Worm (Caenorhabditis elegans) whole organism, L2 larva: ENCODE results near the gene W06E11.1.

ENCODE experiments used
- aly-2 ChIP-seq: fragments of 150-350 bp; optimal IDR thresholded peaks from 2 replicates; lab custom pipeline; 2014; ENCODE audit warnings: missing biosample characterization, missing genetic modification characterization
- lin-39 ChIP-seq: fragments of 150-350 bp; optimal IDR thresholded peaks from 2 replicates; lab custom pipeline; 2014; ENCODE audit warnings: missing biosample characterization, missing genetic modification reagents, missing genetic modification characterization
- nhr-6 ChIP-seq: fragments of 150-350 bp; optimal IDR thresholded peaks from 2 replicates; lab custom pipeline; 2014; ENCODE audit warnings: missing biosample characterization, missing genetic modification characterization
- zag-1 ChIP-seq: fragments of 150-350 bp; optimal IDR thresholded peaks from 2 replicates; lab custom pipeline; 2014; ENCODE audit warnings: missing biosample characterization, missing genetic modification characterization

ce11 chrIII:627838-628237 lies 14.0 kb upstream of the W06E11.1 start, which contains the start of gene T19C3.5:
- TF ChIP-seq lin-39 (no peak), zag-1 (no peak), aly-2 (tag; lab: Kevin White, UChicago) (no peak), nhr-6 (tag; lab: Kevin White, UChicago) (no peak)
